Worm (Caenorhabditis elegans) whole organism, young adult: ENCODE data around the gene sri-34.

Source experiments
- B0261.1 ChIP-seq: sonication (generic microtip); optimal IDR thresholded peaks from 2 replicates; lab custom pipeline; 2016; ENCODE audit warnings: mild to moderate bottlenecking, missing genetic modification characterization, moderate library complexity, missing compliant biosample characterization
- F49E8.2 ChIP-seq: sonication (generic microtip); optimal IDR thresholded peaks from 3 replicates; lab custom pipeline; 2017; ENCODE audit warnings: missing genetic modification characterization, mild to moderate bottlenecking, missing compliant biosample characterization, antibody characterized with exemption, moderate library complexity; ENCODE audit not compliant: insufficient read depth
- T07F8.4 ChIP-seq: sonication (generic microtip); optimal IDR thresholded peaks from 2 replicates; lab custom pipeline; 2016; ENCODE audit warnings: mild to moderate bottlenecking, missing genetic modification characterization, moderate library complexity, missing compliant biosample characterization
- Y56A3A.18 ChIP-seq: fragments of 200-800 bp; sonication (Bioruptor generic); IDR thresholded peaks from 2 replicates; pipeline ENCODE4 v1.3.6; 2022; ENCODE audit warnings: missing genetic modification reagents, missing genetic modification characterization, missing compliant biosample characterization
- atf-7 ChIP-seq: sonication (generic microtip); optimal IDR thresholded peaks from 2 replicates; lab custom pipeline; 2017; ENCODE audit warnings: mild to moderate bottlenecking, missing genetic modification characterization, missing compliant biosample characterization
- athp-1 ChIP-seq: sonication (generic microtip); optimal IDR thresholded peaks from 2 replicates; lab custom pipeline; 2017; ENCODE audit warnings: mild to moderate bottlenecking, missing genetic modification characterization, missing compliant biosample characterization
- attf-3 ChIP-seq: fragments of 200-800 bp; sonication (Bioruptor generic); conservative IDR thresholded peaks from 2 replicates; pipeline ENCODE4 v1.3.6; 2022; ENCODE audit warnings: missing genetic modification reagents, missing genetic modification characterization, missing compliant biosample characterization
- bed-1 ChIP-seq: fragments of 200-800 bp; sonication (Bioruptor generic); IDR thresholded peaks from 2 replicates; pipeline ENCODE4 v1.3.6; 2022; ENCODE audit warnings: missing genetic modification reagents, missing genetic modification characterization, missing compliant biosample characterization
- cebp-2 ChIP-seq: fragments of 200-800 bp; sonication (Bioruptor generic); IDR thresholded peaks from 2 replicates; pipeline ENCODE4 v1.3.6; 2022; ENCODE audit warnings: missing genetic modification characterization, missing compliant biosample characterization
- ceh-27 ChIP-seq: fragments of 200-800 bp; sonication (Bioruptor generic); optimal IDR thresholded peaks from 2 replicates; lab custom pipeline; 2018; ENCODE audit warnings: mild to moderate bottlenecking, missing genetic modification characterization, moderate library complexity, missing compliant biosample characterization
- ceh-91 ChIP-seq: fragments of 200-800 bp; sonication (Bioruptor generic); IDR thresholded peaks from 2 replicates; pipeline ENCODE4 v1.3.6; 2022; ENCODE audit warnings: missing genetic modification reagents, missing genetic modification characterization, missing compliant biosample characterization
- chd-7 ChIP-seq: sonication (generic microtip); optimal IDR thresholded peaks from 2 replicates; lab custom pipeline; 2016; ENCODE audit warnings: mild to moderate bottlenecking, missing genetic modification characterization, moderate library complexity, missing compliant biosample characterization
- dpl-1 ChIP-seq: fragments of 150-350 bp; optimal IDR thresholded peaks from 2 replicates; lab custom pipeline; 2014; ENCODE audit warnings: missing biosample characterization, missing genetic modification reagents, missing genetic modification characterization
- ekl-4 ChIP-seq: fragments of 200-800 bp; sonication (Bioruptor generic); IDR thresholded peaks from 2 replicates; pipeline ENCODE4 v1.3.6; 2022; ENCODE audit warnings: missing genetic modification reagents, missing genetic modification characterization, missing compliant biosample characterization
- gei-17 ChIP-seq: fragments of 200-800 bp; sonication (Bioruptor generic); optimal IDR thresholded peaks from 2 replicates; lab custom pipeline; 2018; ENCODE audit warnings: mild to moderate bottlenecking, missing genetic modification characterization, missing compliant biosample characterization
- him-1 ChIP-seq: sonication (generic microtip); optimal IDR thresholded peaks from 2 replicates; lab custom pipeline; 2016; ENCODE audit warnings: missing genotype, missing genetic modification reagents, missing genetic modification characterization, missing compliant biosample characterization
- hlh-26 ChIP-seq: fragments of 200-800 bp; sonication (Bioruptor generic); conservative IDR thresholded peaks from 2 replicates; pipeline ENCODE4 v1.3.6; 2022; ENCODE audit warnings: missing genetic modification reagents, missing genetic modification characterization, missing compliant biosample characterization
- hmg-1.2 ChIP-seq: fragments of 200-800 bp; sonication (Bioruptor generic); IDR thresholded peaks from 2 replicates; pipeline ENCODE4 v1.3.6; 2022; ENCODE audit warnings: missing genetic modification reagents, missing genetic modification characterization, missing compliant biosample characterization
- hrde-1 ChIP-seq: sonication (generic microtip); optimal IDR thresholded peaks from 2 replicates; lab custom pipeline; 2016; ENCODE audit warnings: missing genetic modification characterization, mild to moderate bottlenecking, missing compliant biosample characterization, moderate library complexity, missing genotype, missing genetic modification reagents, borderline replicate concordance
- hsf-1 ChIP-seq: fragments of 200-800 bp; sonication (Bioruptor generic); IDR thresholded peaks from 2 replicates; pipeline ENCODE4 v1.3.6; 2022; ENCODE audit warnings: missing genetic modification reagents, missing genetic modification characterization, missing compliant biosample characterization
- let-526 ChIP-seq: fragments of 200-800 bp; sonication (Bioruptor generic); IDR thresholded peaks from 2 replicates; pipeline ENCODE4 v1.3.6; 2022; ENCODE audit warnings: missing genetic modification reagents, missing genetic modification characterization, missing compliant biosample characterization
- lin-35 ChIP-seq, 3 experiments: fragments of 150-350 bp in 2 of 3; sonication (generic microtip) in 1 of 3; optimal IDR thresholded peaks; 2 replicates each; lab custom pipeline; 2014 to 2018; ENCODE audit warnings: missing biosample characterization in 3 of 3, missing genetic modification characterization in 3 of 3, missing genetic modification reagents in 3 of 3
- lin-54 ChIP-seq: fragments of 200-800 bp; sonication (Bioruptor generic); optimal IDR thresholded peaks from 2 replicates; lab custom pipeline; 2018; ENCODE audit warnings: mild to moderate bottlenecking, missing genetic modification characterization, missing compliant biosample characterization
- madf-10 ChIP-seq: sonication (generic microtip); optimal IDR thresholded peaks from 2 replicates; lab custom pipeline; 2016; ENCODE audit warnings: mild to moderate bottlenecking, missing genetic modification characterization, missing compliant biosample characterization
- madf-8 ChIP-seq: fragments of 200-800 bp; sonication (Bioruptor generic); conservative IDR thresholded peaks from 2 replicates; pipeline ENCODE4 v1.3.6; 2022; ENCODE audit warnings: missing genetic modification reagents, missing genetic modification characterization, missing compliant biosample characterization
- mcd-1 ChIP-seq: fragments of 200-800 bp; sonication (Bioruptor generic); IDR thresholded peaks from 2 replicates; pipeline ENCODE4 v1.3.6; 2022; ENCODE audit warnings: missing genetic modification reagents, missing genetic modification characterization, missing compliant biosample characterization
- nfyb-1 ChIP-seq: fragments of 200-800 bp; sonication (Bioruptor generic); IDR thresholded peaks from 2 replicates; pipeline ENCODE4 v1.3.6; 2022; ENCODE audit warnings: missing genetic modification reagents, missing genetic modification characterization, missing compliant biosample characterization
- nhr-120 ChIP-seq: fragments of 200-800 bp; sonication (Bioruptor generic); IDR thresholded peaks from 2 replicates; pipeline ENCODE4 v1.3.6; 2022; ENCODE audit warnings: missing genetic modification characterization, missing compliant biosample characterization
- nhr-179 ChIP-seq: sonication (generic microtip); optimal IDR thresholded peaks from 2 replicates; lab custom pipeline; 2016; ENCODE audit warnings: mild to moderate bottlenecking, missing genetic modification characterization, missing compliant biosample characterization
- nhr-27 ChIP-seq: fragments of 200-800 bp; sonication (Bioruptor generic); optimal IDR thresholded peaks from 2 replicates; lab custom pipeline; 2018; ENCODE audit warnings: mild to moderate bottlenecking, missing genetic modification characterization, moderate library complexity, missing compliant biosample characterization
- nhr-80 ChIP-seq: sonication (generic microtip); optimal IDR thresholded peaks from 2 replicates; lab custom pipeline; 2016; ENCODE audit warnings: missing genetic modification characterization, missing compliant biosample characterization
- nhr-90 ChIP-seq: sonication (generic microtip); optimal IDR thresholded peaks from 2 replicates; lab custom pipeline; 2016; ENCODE audit warnings: missing genotype, mild to moderate bottlenecking, missing genetic modification characterization, missing compliant biosample characterization
- pbrm-1 ChIP-seq: fragments of 200-800 bp; sonication (Bioruptor generic); IDR thresholded peaks from 2 replicates; pipeline ENCODE4 v1.3.6; 2022; ENCODE audit warnings: missing genetic modification reagents, missing genetic modification characterization, missing compliant biosample characterization
- snpc-1.3 ChIP-seq: sonication (generic microtip); optimal IDR thresholded peaks from 2 replicates; lab custom pipeline; 2017; ENCODE audit warnings: missing genetic modification characterization, mild to moderate bottlenecking, missing compliant biosample characterization, antibody characterized with exemption, moderate library complexity, missing genotype, missing genetic modification reagents; ENCODE audit not compliant: insufficient read depth
- somi-1 ChIP-seq: fragments of 200-800 bp; sonication (Bioruptor generic); optimal IDR thresholded peaks from 2 replicates; lab custom pipeline; 2018; ENCODE audit warnings: mild to moderate bottlenecking, missing genetic modification characterization, missing compliant biosample characterization
- tbx-9 ChIP-seq: sonication (generic microtip); optimal IDR thresholded peaks from 2 replicates; lab custom pipeline; 2016; ENCODE audit warnings: borderline replicate concordance, missing genetic modification characterization, inconsistent platforms, missing compliant biosample characterization
- tlf-1 ChIP-seq: fragments of 200-800 bp; sonication (Bioruptor generic); optimal IDR thresholded peaks from 2 replicates; lab custom pipeline; 2018; ENCODE audit warnings: mild to moderate bottlenecking, missing genetic modification characterization, missing compliant biosample characterization
- unc-130 ChIP-seq: sonication (generic microtip); optimal IDR thresholded peaks from 2 replicates; lab custom pipeline; 2016; ENCODE audit warnings: missing genetic modification reagents, missing genetic modification characterization, missing compliant biosample characterization
- unc-62 ChIP-seq: fragments of 150-350 bp; optimal IDR thresholded peaks from 2 replicates; lab custom pipeline; 2014; ENCODE audit warnings: missing biosample characterization, missing genetic modification reagents, missing genetic modification characterization
- ztf-26 ChIP-seq: sonication (generic microtip); optimal IDR thresholded peaks from 2 replicates; lab custom pipeline; 2017; ENCODE audit warnings: missing genetic modification characterization, missing compliant biosample characterization
- ztf-3 ChIP-seq: fragments of 200-800 bp; sonication (Bioruptor generic); optimal IDR thresholded peaks from 2 replicates; lab custom pipeline; 2018; ENCODE audit warnings: mild to moderate bottlenecking, missing genetic modification characterization, missing compliant biosample characterization

The sri-34 gene

DNA sequence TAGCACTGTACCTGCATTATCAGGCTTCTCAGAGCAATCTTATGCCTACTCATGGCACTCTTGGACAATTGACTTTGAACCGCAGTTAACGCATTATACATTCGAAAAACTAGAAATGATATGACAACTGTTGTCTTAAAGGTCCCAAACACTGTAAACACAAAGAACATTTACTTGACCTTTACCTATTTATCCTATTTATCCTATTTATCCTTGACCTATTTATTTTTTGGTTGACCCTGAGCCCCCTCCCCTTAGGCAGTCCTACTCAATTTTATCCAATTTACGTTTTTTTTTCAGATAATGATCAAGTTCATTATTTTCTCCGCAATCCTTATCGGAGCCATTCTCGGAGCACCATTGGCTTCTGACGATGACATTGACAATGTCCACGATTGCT, 7.3 kb downstream of the sri-34 start, which contains the start of the genes T10D4.14 and T10D4.19:
Gene T10D4.14 (minus strand): TSS at position 101 of the 400 bp plus-strand sequence.
Gene T10D4.19 (plus strand): TSS at position 304 of the 400 bp plus-strand sequence.
- TF ChIP-seq let-526 (GFP tag; lab: Robert Waterston, UW) (no peak), attf-3 (no peak), mcd-1 (no peak), B0261.1 (tag; lab: Kevin White, UChicago) (no peak), nhr-120 (GFP tag; lab: Robert Waterston, UW) (no peak), madf-8 (GFP tag; lab: Robert Waterston, UW) (no peak), madf-10 (no peak), him-1 (tag; lab: Kevin White, UChicago) (no peak), F49E8.2 (tag; lab: Kevin White, UChicago) (no peak), ekl-4 (GFP tag; lab: Robert Waterston, UW) (no peak), cebp-2 (GFP tag; lab: Robert Waterston, UW) (no peak), ztf-26 (tag; lab: Kevin White, UChicago) (no peak), dpl-1 (GFP tag; lab: Kevin White, UChicago) (no peak), ceh-27 (GFP tag; lab: Kevin White, UChicago) (no peak), chd-7 (tag; lab: Kevin White, UChicago) (no peak), gei-17 (GFP tag; lab: Kevin White, UChicago) (no peak), unc-130 (GFP tag; lab: Kevin White, UChicago) (no peak), ztf-3 (no peak), pbrm-1 (GFP tag; lab: Robert Waterston, UW) (no peak), hsf-1 (GFP tag; lab: Robert Waterston, UW) (no peak)

DNA sequence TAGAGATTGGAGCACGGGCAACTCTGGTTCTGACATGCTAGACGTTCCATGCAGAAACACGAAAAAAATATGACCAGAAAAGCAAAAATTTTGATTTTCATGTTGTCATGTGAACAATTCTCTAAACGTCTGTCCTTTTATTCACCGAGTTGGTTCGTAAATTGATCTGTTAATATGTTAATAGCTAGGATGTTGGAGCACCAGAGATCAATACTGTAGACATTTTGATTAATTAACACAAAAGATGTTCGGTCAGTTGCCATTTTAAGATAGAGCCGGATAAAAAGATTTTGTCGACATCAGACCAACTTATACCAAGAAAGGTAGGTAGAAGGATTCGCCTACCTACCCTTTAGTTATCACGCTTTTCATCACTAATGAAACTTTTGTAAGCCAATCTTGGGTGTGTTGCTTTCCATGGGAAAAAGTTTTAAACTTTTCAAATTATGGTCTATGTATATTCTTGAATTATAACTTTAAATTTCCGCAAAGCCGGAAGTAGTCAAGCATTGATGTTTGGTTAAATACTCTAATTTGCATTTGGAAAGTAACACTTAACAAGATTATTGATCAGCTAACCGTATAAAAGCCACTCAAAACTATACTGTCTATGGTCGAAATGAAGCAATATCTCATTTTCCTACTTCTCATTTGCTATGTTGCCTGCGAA, 9.2 kb downstream of the sri-34 start, which contains the start of the genes T10D4.11 and T10D4.1:
Gene T10D4.11 (minus strand): TSS at position 101 of the 670 bp plus-strand sequence.
Gene T10D4.1 (plus strand): TSS at position 620 of the 670 bp plus-strand sequence.
- no peak for TF ChIP-seq nhr-90
- TF ChIP-seq somi-1 (GFP tag; lab: Kevin White, UChicago), result no peak
- no peak for TF ChIP-seq tbx-9
- no peak for TF ChIP-seq attf-3
- TF ChIP-seq nhr-179 (tag; lab: Kevin White, UChicago), result no peak
- TF ChIP-seq nfyb-1, result no peak
- TF ChIP-seq let-526 (GFP tag; lab: Robert Waterston, UW), result no peak
- TF ChIP-seq athp-1 (tag; lab: Kevin White, UChicago), result no peak
- no peak for TF ChIP-seq mcd-1

ce11 chrII:3148404-3148803, 10.5 kb downstream of the sri-34 start:
- TF ChIP-seq lin-35 (GFP tag; optimal IDR thresholded peaks at IDR 0.05; lab: Kevin White, UChicago) (no peak), atf-7 (tag; lab: Kevin White, UChicago) (no peak), nhr-80 (tag; lab: Kevin White, UChicago) (no peak), T07F8.4 (tag; lab: Kevin White, UChicago) (no peak), hlh-26 (GFP tag; lab: Robert Waterston, UW) (no peak), nhr-179 (tag; lab: Kevin White, UChicago) (no peak), tlf-1 (GFP tag; lab: Kevin White, UChicago) (no peak), snpc-1.3 (tag; lab: Kevin White, UChicago) (no peak), athp-1 (tag; lab: Kevin White, UChicago) (no peak), unc-62 (no peak), hmg-1.2 (GFP tag; lab: Robert Waterston, UW) (no peak), nhr-27 (tag; lab: Kevin White, UChicago) (no peak), ceh-91 (GFP tag; lab: Robert Waterston, UW) (no peak), bed-1 (GFP tag; lab: Robert Waterston, UW) (no peak), Y56A3A.18 (GFP tag; lab: Robert Waterston, UW) (no peak), lin-54 (GFP tag; lab: Kevin White, UChicago) (no peak), hrde-1 (tag; lab: Kevin White, UChicago) (no peak)
